Fruit fly (Drosophila melanogaster) whole organism, embryonic: ENCODE data around the gene dock.

ENCODE experiments used
- Atf3 ChIP-seq: fragments of 200-800 bp; sonication (Bioruptor generic); optimal IDR thresholded peaks from 3 replicates; lab custom pipeline; 2016; ENCODE audit warnings: missing biosample characterization, missing genetic modification characterization
- Bgb ChIP-seq: fragments of 200-800 bp; sonication (Bioruptor generic); IDR thresholded peaks from 2 replicates; pipeline ENCODE4 v1.3.6; 2022; ENCODE audit warnings: missing biosample characterization, missing genetic modification characterization; ENCODE audit not compliant: partially characterized antibody
- BtbVII ChIP-seq: fragments of 200-800 bp; sonication (Bioruptor generic); optimal IDR thresholded peaks from 3 replicates; lab custom pipeline; 2017; ENCODE audit warnings: missing biosample characterization, mild to moderate bottlenecking, missing genetic modification characterization
- Bteb2 ChIP-seq: fragments of 200-800 bp; sonication (Bioruptor generic); optimal IDR thresholded peaks from 2 replicates; lab custom pipeline; 2016; ENCODE audit warnings: missing biosample characterization, missing genetic modification characterization
- CG10565 ChIP-seq: fragments of 200-800 bp; sonication (Bioruptor generic); optimal IDR thresholded peaks from 3 replicates; lab custom pipeline; 2016; ENCODE audit warnings: missing biosample characterization, mild to moderate bottlenecking, missing genetic modification characterization
- CG10959 ChIP-seq: fragments of 200-800 bp; sonication (Bioruptor generic); IDR thresholded peaks from 2 replicates; pipeline ENCODE4 v1.3.6; 2022; ENCODE audit warnings: missing biosample characterization, missing genetic modification characterization
- CG11723 ChIP-seq: fragments of 200-800 bp; sonication (Bioruptor generic); optimal IDR thresholded peaks from 2 replicates; lab custom pipeline; 2017; ENCODE audit warnings: missing biosample characterization, mild to moderate bottlenecking, missing genetic modification characterization
- CG13123 ChIP-seq: fragments of 200-800 bp; sonication (Bioruptor generic); optimal IDR thresholded peaks from 2 replicates; lab custom pipeline; 2016; ENCODE audit warnings: missing biosample characterization, missing genetic modification characterization
- CG15269 ChIP-seq: fragments of 200-800 bp; sonication (Bioruptor generic); optimal IDR thresholded peaks from 2 replicates; lab custom pipeline; 2018; ENCODE audit warnings: missing biosample characterization, mild to moderate bottlenecking, missing genetic modification characterization, moderate library complexity
- CG15514 ChIP-seq: fragments of 200-800 bp; sonication (Bioruptor generic); optimal IDR thresholded peaks from 3 replicates; lab custom pipeline; 2017; ENCODE audit warnings: missing biosample characterization, missing genetic modification characterization, mild to moderate bottlenecking, moderate library complexity, missing genetic modification reagents
- CG1602 ChIP-seq: fragments of 200-800 bp; sonication (Bioruptor generic); optimal IDR thresholded peaks from 3 replicates; lab custom pipeline; 2016; ENCODE audit warnings: missing biosample characterization, missing genetic modification characterization
- CG30020 ChIP-seq: fragments of 200-800 bp; optimal IDR thresholded peaks from 2 replicates; lab custom pipeline; 2019; ENCODE audit warnings: missing biosample characterization, mild to moderate bottlenecking, missing genetic modification characterization, moderate library complexity
- CG4328 ChIP-seq: fragments of 200-800 bp; sonication (Bioruptor generic); optimal IDR thresholded peaks from 3 replicates; lab custom pipeline; 2017; ENCODE audit warnings: missing biosample characterization, missing genetic modification reagents, missing genetic modification characterization
- CG4707 ChIP-seq: fragments of 200-800 bp; sonication (Bioruptor generic); optimal IDR thresholded peaks from 2 replicates; lab custom pipeline; 2018; ENCODE audit warnings: missing biosample characterization, mild to moderate bottlenecking, missing genetic modification characterization, moderate library complexity
- CG4730 ChIP-seq: fragments of 200-800 bp; sonication (Bioruptor generic); IDR thresholded peaks from 2 replicates; pipeline ENCODE4 v1.3.6; 2022; ENCODE audit warnings: missing biosample characterization, missing genetic modification characterization
- CG6689 ChIP-seq: fragments of 200-800 bp; sonication (Bioruptor generic); IDR thresholded peaks from 2 replicates; pipeline ENCODE4 v1.3.6; 2022; ENCODE audit warnings: missing biosample characterization, missing genetic modification characterization
- CG7745 ChIP-seq: fragments of 200-800 bp; sonication (Bioruptor generic); optimal IDR thresholded peaks from 2 replicates; lab custom pipeline; 2018; ENCODE audit warnings: missing biosample characterization, mild to moderate bottlenecking, missing genetic modification characterization, moderate library complexity
- CG7839 ChIP-seq: fragments of 200-800 bp; sonication (Bioruptor generic); optimal IDR thresholded peaks from 3 replicates; lab custom pipeline; 2018; ENCODE audit warnings: missing biosample characterization, mild to moderate bottlenecking, missing genetic modification characterization, moderate library complexity
- CG8765 ChIP-seq: fragments of 200-800 bp; sonication (Bioruptor generic); IDR thresholded peaks from 2 replicates; pipeline ENCODE4 v1.3.6; 2022; ENCODE audit warnings: missing biosample characterization, missing genetic modification characterization
- CoRest ChIP-seq: fragments of 200-800 bp; sonication (Bioruptor generic); optimal IDR thresholded peaks from 3 replicates; lab custom pipeline; 2018; ENCODE audit warnings: missing biosample characterization, mild to moderate bottlenecking, missing genetic modification characterization, moderate library complexity
- Dbx ChIP-seq: fragments of 200-800 bp; sonication (Bioruptor generic); IDR thresholded peaks from 3 replicates; pipeline ENCODE4 v1.3.6; 2022; ENCODE audit warnings: missing biosample characterization, missing genetic modification characterization
- Dip2 ChIP-seq: fragments of 200-800 bp; sonication (Bioruptor generic); IDR thresholded peaks from 2 replicates; pipeline ENCODE4 v1.3.6; 2022; ENCODE audit warnings: missing biosample characterization, missing genetic modification characterization
- Drgx ChIP-seq: fragments of 200-800 bp; sonication (Bioruptor generic); IDR thresholded peaks from 2 replicates; pipeline ENCODE4 v1.3.6; 2022; ENCODE audit warnings: missing biosample characterization, missing genetic modification characterization
- E2f2 ChIP-seq: fragments of 200-800 bp; sonication (Bioruptor generic); IDR thresholded peaks from 2 replicates; pipeline ENCODE4 v1.3.6; 2022; ENCODE audit warnings: missing biosample characterization, missing genetic modification characterization
- ERR ChIP-seq: fragments of 200-800 bp; sonication (Bioruptor generic); optimal IDR thresholded peaks from 2 replicates; lab custom pipeline; 2016; ENCODE audit warnings: missing biosample characterization, missing genetic modification characterization
- Elba2 ChIP-seq: fragments of 200-800 bp; sonication (Bioruptor generic); optimal IDR thresholded peaks from 3 replicates; lab custom pipeline; 2016; ENCODE audit warnings: missing biosample characterization, missing genetic modification characterization
- Hand ChIP-seq: fragments of 200-800 bp; sonication (Bioruptor generic); optimal IDR thresholded peaks from 2 replicates; lab custom pipeline; 2017; ENCODE audit warnings: mild to moderate bottlenecking, missing biosample characterization, missing genetic modification reagents, missing genetic modification characterization
- Hr3 ChIP-seq: fragments of 200-800 bp; sonication (Bioruptor generic); optimal IDR thresholded peaks from 3 replicates; lab custom pipeline; 2016; ENCODE audit warnings: missing biosample characterization, missing genetic modification characterization
- Hr39 ChIP-seq: fragments of >200 bp; optimal IDR thresholded peaks from 2 replicates; lab custom pipeline; 2017
- Lim3 ChIP-seq: fragments of 200-800 bp; sonication (Bioruptor generic); IDR thresholded peaks from 2 replicates; pipeline ENCODE4 v1.3.6; 2022; ENCODE audit warnings: missing biosample characterization, missing genetic modification characterization
- MTF-1 ChIP-seq: fragments of 200-800 bp; sonication (Bioruptor generic); optimal IDR thresholded peaks from 2 replicates; lab custom pipeline; 2018; ENCODE audit warnings: missing biosample characterization, mild to moderate bottlenecking, missing genetic modification characterization, borderline replicate concordance
- Mes4 ChIP-seq: fragments of 200-800 bp; sonication (Bioruptor generic); optimal IDR thresholded peaks from 2 replicates; lab custom pipeline; 2016; ENCODE audit warnings: missing biosample characterization, missing genetic modification characterization
- Scr ChIP-seq: fragments of 200-800 bp; sonication (Bioruptor generic); IDR thresholded peaks from 2 replicates; pipeline ENCODE4 v1.3.6; 2022; ENCODE audit warnings: missing biosample characterization, missing genetic modification characterization; ENCODE audit not compliant: partially characterized antibody
- abd-A ChIP-seq: fragments of 200-800 bp; sonication (Bioruptor generic); optimal IDR thresholded peaks from 3 replicates; lab custom pipeline; 2019; ENCODE audit warnings: missing biosample characterization, mild to moderate bottlenecking, missing genetic modification characterization, moderate library complexity
- br ChIP-seq: fragments of >200 bp; optimal IDR thresholded peaks from 2 replicates; lab custom pipeline; 2017
- crol ChIP-seq: fragments of 200-800 bp; sonication (Bioruptor generic); IDR thresholded peaks from 2 replicates; pipeline ENCODE4 v1.3.6; 2022; ENCODE audit warnings: missing biosample characterization, missing genetic modification characterization
- dati ChIP-seq: fragments of 200-800 bp; sonication (Bioruptor generic); IDR thresholded peaks from 2 replicates; pipeline ENCODE4 v1.3.6; 2022; ENCODE audit warnings: missing biosample characterization, missing genetic modification characterization
- disco-r ChIP-seq: fragments of 200-800 bp; sonication (Bioruptor generic); optimal IDR thresholded peaks from 2 replicates; lab custom pipeline; 2016; ENCODE audit warnings: missing biosample characterization, missing genetic modification characterization
- fd102C ChIP-seq: fragments of 200-800 bp; sonication (Bioruptor generic); optimal IDR thresholded peaks from 2 replicates; lab custom pipeline; 2018; ENCODE audit warnings: missing biosample characterization, mild to moderate bottlenecking, missing genetic modification characterization, moderate library complexity
- fu2 ChIP-seq: fragments of 200-800 bp; sonication (Bioruptor generic); optimal IDR thresholded peaks from 2 replicates; lab custom pipeline; 2016; ENCODE audit warnings: missing biosample characterization, missing genetic modification characterization
- klu ChIP-seq: fragments of 200-800 bp; sonication (Bioruptor generic); IDR thresholded peaks from 2 replicates; pipeline ENCODE4 v1.3.6; 2022; ENCODE audit warnings: missing biosample characterization, missing genetic modification characterization
- lilli ChIP-seq: fragments of 200-800 bp; sonication (Bioruptor generic); optimal IDR thresholded peaks from 3 replicates; lab custom pipeline; 2016; ENCODE audit warnings: missing biosample characterization, missing genetic modification characterization
- lmd ChIP-seq: fragments of 200-800 bp; sonication (Bioruptor generic); IDR thresholded peaks from 2 replicates; pipeline ENCODE4 v1.3.6; 2022; ENCODE audit warnings: missing biosample characterization, missing genetic modification characterization
- otp ChIP-seq: fragments of 200-800 bp; sonication (Bioruptor generic); IDR thresholded peaks from 3 replicates; pipeline ENCODE4, ENCODE4 v1.3.6; 2022; ENCODE audit warnings: missing biosample characterization, missing genetic modification characterization
- pnt ChIP-seq: fragments of 200-800 bp; sonication (Bioruptor generic); optimal IDR thresholded peaks from 3 replicates; lab custom pipeline; 2016; ENCODE audit warnings: missing biosample characterization, missing genetic modification characterization
- sens-2 ChIP-seq: fragments of 200-800 bp; sonication (Bioruptor generic); IDR thresholded peaks from 2 replicates; pipeline ENCODE4 v1.3.6; 2022; ENCODE audit warnings: missing biosample characterization, missing genetic modification characterization
- tgo ChIP-seq: fragments of 200-800 bp; sonication (Bioruptor generic); IDR thresholded peaks from 3 replicates; pipeline ENCODE4 v1.3.6; 2022; ENCODE audit warnings: missing biosample characterization, missing genetic modification characterization
- vfl ChIP-seq: fragments of 200-800 bp; sonication (Bioruptor generic); optimal IDR thresholded peaks from 2 replicates; lab custom pipeline; 2016; ENCODE audit warnings: missing biosample characterization, missing genetic modification characterization
- wdn ChIP-seq: fragments of 200-800 bp; sonication (Bioruptor generic); IDR thresholded peaks from 2 replicates; pipeline ENCODE4 v1.3.6; 2022; ENCODE audit warnings: missing biosample characterization, missing genetic modification characterization
- zfh1 ChIP-seq: fragments of 200-800 bp; sonication (Bioruptor generic); IDR thresholded peaks from 3 replicates; pipeline ENCODE4 v1.3.6; 2022; ENCODE audit warnings: missing biosample characterization, missing genetic modification characterization

Gene dock

dm6 chr2L:870749-871418, 45.1 kb downstream of the dock start (continued):
- TF ChIP-seq ERR (GFP tag; lab: Kevin White, UChicago) (peak; percentile 12), CG30020 (no peak), CG15269 (tag; lab: Kevin White, UChicago) (peak; percentile 64), dati (GFP tag; lab: Robert Waterston, UW) (0 out of 2 replicates have a peak, but pooled peaks have one; percentile 10), fd102C (GFP tag; lab: Kevin White, UChicago) (no peak), CG6689 (GFP tag; lab: Robert Waterston, UW) (peak; percentile 81), pnt (GFP tag; lab: Kevin White, UChicago) (peak; percentile 53), otp (GFP tag; lab: Robert Waterston, UW) (0 out of 3 replicates have a peak, but pooled peaks have one; percentile 56), CG15514 (GFP tag; lab: Kevin White, UChicago) (peak; percentile 73), Hr39 (lab: Kevin White, UChicago) (no peak), CG13123 (GFP tag; lab: Kevin White, UChicago) (peak; percentile 50), zfh1 (GFP tag; lab: Robert Waterston, UW) (peak; percentile 76), CG8765 (GFP tag; lab: Robert Waterston, UW) (peak; percentile 51; the same call in 1 of the 2 replicates), Hand (GFP tag; lab: Kevin White, UChicago) (no peak), crol (no peak), Hr3 (GFP tag; lab: Kevin White, UChicago) (peak; percentile 67), Bgb (GFP tag; lab: Robert Waterston, UW) (peak; percentile 28; the same call in 1 of the 2 replicates), CG4328 (peak; percentile 58), wdn (GFP tag; lab: Robert Waterston, UW) (0 out of 2 replicates have a peak, but pooled peaks have one; percentile 64), CoRest (tag; lab: Kevin White, UChicago) (peak; percentile 76), Lim3 (GFP tag; lab: Robert Waterston, UW) (no peak), CG7745 (tag; lab: Kevin White, UChicago) (no peak), klu (GFP tag; lab: Robert Waterston, UW) (peak; percentile 24; the same call in 1 of the 2 replicates), E2f2 (peak; percentile 26; the same call in 1 of the 2 replicates), CG4707 (no peak), sens-2 (GFP tag; lab: Robert Waterston, UW) (peak; percentile 41; the same call in 1 of the 2 replicates), CG4730 (GFP tag; lab: Robert Waterston, UW) (peak; percentile 26; the same call in 1 of the 2 replicates), abd-A (tag; lab: Kevin White, UChicago) (no peak), Atf3 (GFP tag; lab: Kevin White, UChicago) (peak; percentile 57), Mes4 (GFP tag; lab: Kevin White, UChicago) (peak; percentile 68), lmd (GFP tag; lab: Robert Waterston, UW) (peak; percentile 59), br (lab: Kevin White, UChicago) (no peak), Drgx (GFP tag; lab: Robert Waterston, UW) (peak; percentile 53), tgo (GFP tag; lab: Robert Waterston, UW) (peak; percentile 66; the same call in 2 of the 3 replicates), CG11723 (GFP tag; lab: Kevin White, UChicago) (peak; percentile 39), CG7839 (tag; lab: Kevin White, UChicago) (peak; percentile 59), disco-r (GFP tag; lab: Kevin White, UChicago) (peak; percentile 39), BtbVII (GFP tag; lab: Kevin White, UChicago) (peak; percentile 67), lilli (GFP tag; lab: Kevin White, UChicago) (peak; percentile 85), CG10959 (GFP tag; lab: Robert Waterston, UW) (no peak; the same call in 1 of the 2 replicates), Dip2 (GFP tag; lab: Robert Waterston, UW) (no peak), Bteb2 (GFP tag; lab: Kevin White, UChicago) (peak; percentile 52), Dbx (peak; percentile 63; the same call in 2 of the 3 replicates), CG1602 (GFP tag; lab: Kevin White, UChicago) (peak; percentile 69), fu2 (GFP tag; lab: Kevin White, UChicago) (peak; percentile 64), CG10565 (GFP tag; lab: Kevin White, UChicago) (no peak), vfl (peak; percentile 48), Elba2 (GFP tag; lab: Kevin White, UChicago) (peak; percentile 0), Scr (0 out of 2 replicates have a peak, but pooled peaks have one; percentile 30), MTF-1 (GFP tag; lab: Kevin White, UChicago) (no peak)
